Worm (Caenorhabditis elegans) whole organism, late embryonic: Measurements from ENCODE around the gene shw-3.

ENCODE experiments used
- ceh-19 ChIP-seq: fragments of 200-800 bp; sonication (Bioruptor generic); optimal IDR thresholded peaks from 2 replicates; lab custom pipeline; 2018; ENCODE audit warnings: mild to moderate bottlenecking, missing genetic modification characterization, missing compliant biosample characterization
- ceh-24 ChIP-seq: sonication (generic microtip); optimal IDR thresholded peaks from 2 replicates; lab custom pipeline; 2016; ENCODE audit warnings: mild to moderate bottlenecking, missing genetic modification characterization, missing compliant biosample characterization
- ceh-31 ChIP-seq: sonication (generic microtip); optimal IDR thresholded peaks from 2 replicates; lab custom pipeline; 2016; ENCODE audit warnings: missing genetic modification characterization, missing compliant biosample characterization
- ceh-6 ChIP-seq: fragments of 200-800 bp; sonication (Bioruptor generic); optimal IDR thresholded peaks from 2 replicates; lab custom pipeline; 2018; ENCODE audit warnings: mild to moderate bottlenecking, missing genetic modification characterization, missing compliant biosample characterization
- elt-4 ChIP-seq: sonication (generic microtip); optimal IDR thresholded peaks from 2 replicates; lab custom pipeline; 2016; ENCODE audit warnings: missing genetic modification characterization, missing compliant biosample characterization
- fkh-10 ChIP-seq: fragments of 150-350 bp; optimal IDR thresholded peaks from 2 replicates; lab custom pipeline; 2014; ENCODE audit warnings: missing biosample characterization, missing genetic modification reagents, missing genetic modification characterization
- nhr-11 ChIP-seq: fragments of 150-350 bp; optimal IDR thresholded peaks from 2 replicates; lab custom pipeline; 2014; ENCODE audit warnings: missing biosample characterization, missing genetic modification characterization
- pag-3 ChIP-seq: sonication (generic microtip); optimal IDR thresholded peaks from 2 replicates; lab custom pipeline; 2016; ENCODE audit warnings: missing compliant biosample characterization, missing genetic modification characterization, borderline replicate concordance
- pha-4 ChIP-seq: fragments of 150-350 bp; optimal IDR thresholded peaks from 2 replicates; lab custom pipeline; 2018; ENCODE audit warnings: missing biosample characterization, missing genetic modification reagents, missing genetic modification characterization

ce11 chrV:12974047-12974446 is 12.9 kb downstream of the shw-3 start:
- no peak for TF ChIP-seq fkh-10 (GFP tag; lab: Kevin White, UChicago)
- TF ChIP-seq pha-4 = no peak
- TF ChIP-seq ceh-31 (tag; lab: Kevin White, UChicago) = no peak
- no peak for TF ChIP-seq ceh-6 (GFP tag; lab: Kevin White, UChicago)
- no peak for TF ChIP-seq elt-4 (tag; lab: Kevin White, UChicago)
- TF ChIP-seq ceh-19 (GFP tag; lab: Kevin White, UChicago) = no peak
- no peak for TF ChIP-seq nhr-11 (tag; lab: Kevin White, UChicago)
- no peak for TF ChIP-seq ceh-24 (tag; lab: Kevin White, UChicago)
- TF ChIP-seq pag-3 (tag; lab: Kevin White, UChicago) = no peak
